Fruit fly (Drosophila melanogaster) S2 (cell line): ENCODE results near the gene Cnx99A.

ENCODE experiments used
- CG8478 ChIP-seq: fragments of >200 bp; optimal IDR thresholded peaks from 2 replicates; lab custom pipeline; 2018
- CTCF ChIP-seq, 2 experiments: fragments of >200 bp; optimal IDR thresholded peaks; 2 replicates each; lab custom pipeline; 2018

- TF ChIP-seq CTCF (optimal IDR thresholded peaks at IDR 0.05; lab: Kevin White, UChicago), result no peak
- TF ChIP-seq CG8478 (lab: Kevin White, UChicago), result no peak
Observed at dm6 chr3R:29306961-29307469, 12.4 kb downstream of the Cnx99A start.
